Fruit fly (Drosophila melanogaster) whole organism, prepupa: ENCODE data around the gene CG5181.

ENCODE experiments used
- Blimp-1 ChIP-seq: fragments of 200-800 bp; sonication (Bioruptor generic); optimal IDR thresholded peaks from 3 replicates; lab custom pipeline; 2017; ENCODE audit warnings: missing biosample characterization, missing genetic modification characterization, mild to moderate bottlenecking, moderate library complexity, missing genetic modification reagents
- CG10631 ChIP-seq: fragments of 200-800 bp; sonication (Bioruptor generic); optimal IDR thresholded peaks from 2 replicates; lab custom pipeline; 2016; ENCODE audit warnings: missing biosample characterization, missing genetic modification characterization
- CG10669 ChIP-seq: fragments of 200-800 bp; sonication (Bioruptor generic); optimal IDR thresholded peaks from 3 replicates; lab custom pipeline; 2018; ENCODE audit warnings: missing biosample characterization, mild to moderate bottlenecking, missing genetic modification characterization, moderate library complexity
- CG11762 ChIP-seq: fragments of 200-800 bp; sonication (Bioruptor generic); optimal IDR thresholded peaks from 3 replicates; lab custom pipeline; 2016; ENCODE audit warnings: missing biosample characterization, missing genetic modification characterization; ENCODE audit not compliant: insufficient read depth
- CG11902 ChIP-seq: fragments of 200-800 bp; sonication (Bioruptor generic); optimal IDR thresholded peaks from 3 replicates; lab custom pipeline; 2016; ENCODE audit warnings: missing biosample characterization, missing genetic modification characterization
- CG15336 ChIP-seq: fragments of 200-800 bp; sonication (Bioruptor generic); IDR thresholded peaks from 2 replicates; pipeline ENCODE4 v1.3.6; 2022; ENCODE audit warnings: missing biosample characterization, missing genetic modification characterization
- CG1621 ChIP-seq: fragments of 200-800 bp; sonication (Bioruptor generic); optimal IDR thresholded peaks from 3 replicates; lab custom pipeline; 2018; ENCODE audit warnings: missing biosample characterization, mild to moderate bottlenecking, missing genetic modification characterization
- CG16779 ChIP-seq: fragments of 200-800 bp; sonication (Bioruptor generic); optimal IDR thresholded peaks from 3 replicates; lab custom pipeline; 2017; ENCODE audit warnings: missing biosample characterization, mild to moderate bottlenecking, missing genetic modification characterization
- CG3032 ChIP-seq: fragments of 200-800 bp; optimal IDR thresholded peaks from 2 replicates; lab custom pipeline; 2019; ENCODE audit warnings: missing biosample characterization, mild to moderate bottlenecking, missing genetic modification characterization, moderate library complexity
- CG31627 ChIP-seq: fragments of 200-800 bp; sonication (Bioruptor generic); optimal IDR thresholded peaks from 3 replicates; lab custom pipeline; 2016; ENCODE audit warnings: missing biosample characterization, missing genetic modification characterization
- CG32006 ChIP-seq: fragments of 200-800 bp; sonication (Bioruptor generic); optimal IDR thresholded peaks from 3 replicates; lab custom pipeline; 2017; ENCODE audit warnings: missing biosample characterization, mild to moderate bottlenecking, missing genetic modification characterization
- CG3919 ChIP-seq: fragments of 200-800 bp; sonication (Bioruptor generic); optimal IDR thresholded peaks from 3 replicates; lab custom pipeline; 2016; ENCODE audit warnings: missing biosample characterization, missing genetic modification characterization
- CG4318 ChIP-seq: fragments of 200-800 bp; sonication (Bioruptor generic); optimal IDR thresholded peaks from 3 replicates; lab custom pipeline; 2017; ENCODE audit warnings: missing biosample characterization, mild to moderate bottlenecking, missing genetic modification characterization
- CG6163 ChIP-seq: fragments of 200-800 bp; sonication (Bioruptor generic); IDR thresholded peaks from 3 replicates; pipeline ENCODE4 v1.3.6; 2022; ENCODE audit warnings: missing biosample characterization, missing genetic modification characterization
- CG6792 ChIP-seq: fragments of 200-800 bp; sonication (Bioruptor generic); optimal IDR thresholded peaks from 3 replicates; lab custom pipeline; 2016; ENCODE audit warnings: missing biosample characterization, missing genetic modification characterization
- CG6808 ChIP-seq: fragments of 200-800 bp; sonication (Bioruptor generic); optimal IDR thresholded peaks from 3 replicates; lab custom pipeline; 2017; ENCODE audit warnings: missing biosample characterization, missing genetic modification characterization, mild to moderate bottlenecking, moderate library complexity, missing genetic modification reagents
- CG6854 ChIP-seq: fragments of 200-800 bp; sonication (Bioruptor generic); optimal IDR thresholded peaks from 2 replicates; lab custom pipeline; 2017; ENCODE audit warnings: missing biosample characterization, mild to moderate bottlenecking, missing genetic modification characterization
- CG7368 ChIP-seq: fragments of 200-800 bp; sonication (Bioruptor generic); optimal IDR thresholded peaks from 3 replicates; lab custom pipeline; 2016; ENCODE audit warnings: missing biosample characterization, missing genetic modification characterization
- CG8119 ChIP-seq: fragments of 200-800 bp; sonication (Bioruptor generic); IDR thresholded peaks from 3 replicates; pipeline ENCODE4 v1.3.6; 2022; ENCODE audit warnings: missing biosample characterization, missing genetic modification characterization
- CG8319 ChIP-seq: fragments of 200-800 bp; sonication (Bioruptor generic); optimal IDR thresholded peaks from 3 replicates; lab custom pipeline; 2016; ENCODE audit warnings: missing biosample characterization, missing genetic modification characterization
- CG9139 ChIP-seq: fragments of 200-800 bp; sonication (Bioruptor generic); optimal IDR thresholded peaks from 3 replicates; lab custom pipeline; 2017; ENCODE audit warnings: missing biosample characterization, mild to moderate bottlenecking, missing genetic modification characterization
- Eip75B ChIP-seq: fragments of 200-800 bp; sonication (Bioruptor generic); optimal IDR thresholded peaks from 3 replicates; lab custom pipeline; 2016; ENCODE audit warnings: missing biosample characterization, missing genetic modification characterization
- Eip78C ChIP-seq: fragments of 200-800 bp; sonication (Bioruptor generic); peaks from one replicate; lab custom pipeline; 2016; ENCODE audit warnings: missing biosample characterization, missing genetic modification characterization
- Eip93F ChIP-seq: fragments of 200-800 bp; sonication (Bioruptor generic); optimal IDR thresholded peaks from 2 replicates; lab custom pipeline; 2016; ENCODE audit warnings: missing biosample characterization, mild to moderate bottlenecking, missing genetic modification characterization
- Ets96B ChIP-seq: fragments of 200-800 bp; optimal IDR thresholded peaks from 2 replicates; lab custom pipeline; 2019; ENCODE audit warnings: missing biosample characterization, mild to moderate bottlenecking, missing genetic modification characterization, moderate library complexity
- Hr38 ChIP-seq: sonication (Bioruptor generic); optimal IDR thresholded peaks from 2 replicates; lab custom pipeline; 2016; ENCODE audit warnings: missing biosample characterization, missing genetic modification characterization
- Hr39 ChIP-seq: fragments of 200-800 bp; sonication (Bioruptor generic); optimal IDR thresholded peaks from 2 replicates; lab custom pipeline; 2016; ENCODE audit warnings: missing biosample characterization, missing genetic modification characterization
- Hr4 ChIP-seq: fragments of 200-800 bp; sonication (Bioruptor generic); optimal IDR thresholded peaks from 3 replicates; lab custom pipeline; 2016; ENCODE audit warnings: missing biosample characterization, missing genetic modification characterization
- Lpt ChIP-seq: fragments of 200-800 bp; sonication (Bioruptor generic); optimal IDR thresholded peaks from 3 replicates; lab custom pipeline; 2016; ENCODE audit warnings: missing biosample characterization, missing genetic modification characterization
- Met ChIP-seq: fragments of 200-800 bp; sonication (Bioruptor generic); optimal IDR thresholded peaks from 3 replicates; lab custom pipeline; 2016; ENCODE audit warnings: missing biosample characterization, missing genetic modification characterization
- OdsH ChIP-seq: fragments of 200-800 bp; sonication (Bioruptor generic); optimal IDR thresholded peaks from 3 replicates; lab custom pipeline; 2016; ENCODE audit warnings: missing biosample characterization, missing genetic modification characterization
- Smox ChIP-seq: fragments of 200-800 bp; sonication (Bioruptor generic); optimal IDR thresholded peaks from 3 replicates; lab custom pipeline; 2016; ENCODE audit warnings: missing biosample characterization, missing genetic modification characterization
- Sox102F ChIP-seq: fragments of 200-800 bp; sonication (Bioruptor generic); optimal IDR thresholded peaks from 2 replicates; lab custom pipeline; 2016; ENCODE audit warnings: missing biosample characterization, mild to moderate bottlenecking, missing genetic modification characterization
- Sox14 ChIP-seq: fragments of 200-800 bp; sonication (Bioruptor generic); optimal IDR thresholded peaks from 3 replicates; lab custom pipeline; 2016; ENCODE audit warnings: missing biosample characterization, missing genetic modification characterization
- Sox15 ChIP-seq: fragments of 200-800 bp; sonication (Bioruptor generic); optimal IDR thresholded peaks from 3 replicates; lab custom pipeline; 2016; ENCODE audit warnings: missing biosample characterization, missing genetic modification characterization
- achi ChIP-seq: fragments of 200-800 bp; sonication (Bioruptor generic); optimal IDR thresholded peaks from 3 replicates; lab custom pipeline; 2016; ENCODE audit warnings: missing biosample characterization, missing genetic modification characterization
- acj6 ChIP-seq: fragments of 200-800 bp; sonication (Bioruptor generic); optimal IDR thresholded peaks from 3 replicates; lab custom pipeline; 2016; ENCODE audit warnings: missing biosample characterization, missing genetic modification characterization
- cyc ChIP-seq: fragments of 200-800 bp; sonication (Bioruptor generic); optimal IDR thresholded peaks from 3 replicates; lab custom pipeline; 2016; ENCODE audit warnings: missing biosample characterization, missing genetic modification characterization
- dsx ChIP-seq: fragments of 200-800 bp; optimal IDR thresholded peaks from 3 replicates; lab custom pipeline; 2019; ENCODE audit warnings: missing biosample characterization, mild to moderate bottlenecking, missing genetic modification characterization, moderate library complexity; ENCODE audit not compliant: poor library complexity, severe bottlenecking
- eg ChIP-seq: fragments of 200-800 bp; sonication (Bioruptor generic); IDR thresholded peaks from 3 replicates; pipeline ENCODE4 v1.3.6; 2022; ENCODE audit warnings: missing biosample characterization, missing genetic modification characterization
- esn ChIP-seq: fragments of 200-800 bp; sonication (Bioruptor generic); optimal IDR thresholded peaks from 2 replicates; lab custom pipeline; 2016; ENCODE audit warnings: missing biosample characterization, mild to moderate bottlenecking, missing genetic modification characterization, moderate library complexity
- fd59A ChIP-seq: fragments of 200-800 bp; sonication (Bioruptor generic); optimal IDR thresholded peaks from 2 replicates; lab custom pipeline; 2017; ENCODE audit warnings: missing biosample characterization, mild to moderate bottlenecking, missing genetic modification characterization, missing genetic modification reagents
- fkh ChIP-seq: fragments of 200-800 bp; sonication (Bioruptor generic); optimal IDR thresholded peaks from 3 replicates; lab custom pipeline; 2017; ENCODE audit warnings: missing biosample characterization, mild to moderate bottlenecking, missing genetic modification characterization, moderate library complexity
- lz ChIP-seq: fragments of 200-800 bp; sonication (Bioruptor generic); optimal IDR thresholded peaks from 3 replicates; lab custom pipeline; 2016; ENCODE audit warnings: missing biosample characterization, missing genetic modification characterization
- net ChIP-seq: fragments of 200-800 bp; sonication (Bioruptor generic); optimal IDR thresholded peaks from 3 replicates; lab custom pipeline; 2016; ENCODE audit warnings: missing biosample characterization, missing genetic modification characterization
- pdm3 ChIP-seq: fragments of 200-800 bp; sonication (Bioruptor generic); optimal IDR thresholded peaks from 3 replicates; lab custom pipeline; 2016; ENCODE audit warnings: missing biosample characterization, missing genetic modification characterization
- spab ChIP-seq: fragments of 200-800 bp; sonication (Bioruptor generic); optimal IDR thresholded peaks from 2 replicates; lab custom pipeline; 2017; ENCODE audit warnings: missing biosample characterization, mild to moderate bottlenecking, missing genetic modification characterization, missing genetic modification reagents
- ss ChIP-seq, 2 experiments: fragments of 200-800 bp; sonication (Bioruptor generic); optimal IDR thresholded peaks; 2 replicates in 1 of 2; 3 replicates in 1 of 2; lab custom pipeline; 2017 to 2018; ENCODE audit warnings: mild to moderate bottlenecking in 2 of 2, missing biosample characterization in 2 of 2, missing genetic modification characterization in 2 of 2, moderate library complexity in 1 of 2
- svp ChIP-seq: fragments of 200-800 bp; sonication (Bioruptor generic); peaks from one replicate; lab custom pipeline; 2016; ENCODE audit warnings: missing biosample characterization, missing genetic modification characterization
- topi ChIP-seq: fragments of 200-800 bp; sonication (Bioruptor generic); optimal IDR thresholded peaks from 3 replicates; lab custom pipeline; 2016; ENCODE audit warnings: missing biosample characterization, missing genetic modification characterization
- vri ChIP-seq: fragments of 200-800 bp; sonication (Bioruptor generic); optimal IDR thresholded peaks from 3 replicates; lab custom pipeline; 2016; ENCODE audit warnings: missing biosample characterization, mild to moderate bottlenecking, missing genetic modification characterization

The CG5181 gene

DNA sequence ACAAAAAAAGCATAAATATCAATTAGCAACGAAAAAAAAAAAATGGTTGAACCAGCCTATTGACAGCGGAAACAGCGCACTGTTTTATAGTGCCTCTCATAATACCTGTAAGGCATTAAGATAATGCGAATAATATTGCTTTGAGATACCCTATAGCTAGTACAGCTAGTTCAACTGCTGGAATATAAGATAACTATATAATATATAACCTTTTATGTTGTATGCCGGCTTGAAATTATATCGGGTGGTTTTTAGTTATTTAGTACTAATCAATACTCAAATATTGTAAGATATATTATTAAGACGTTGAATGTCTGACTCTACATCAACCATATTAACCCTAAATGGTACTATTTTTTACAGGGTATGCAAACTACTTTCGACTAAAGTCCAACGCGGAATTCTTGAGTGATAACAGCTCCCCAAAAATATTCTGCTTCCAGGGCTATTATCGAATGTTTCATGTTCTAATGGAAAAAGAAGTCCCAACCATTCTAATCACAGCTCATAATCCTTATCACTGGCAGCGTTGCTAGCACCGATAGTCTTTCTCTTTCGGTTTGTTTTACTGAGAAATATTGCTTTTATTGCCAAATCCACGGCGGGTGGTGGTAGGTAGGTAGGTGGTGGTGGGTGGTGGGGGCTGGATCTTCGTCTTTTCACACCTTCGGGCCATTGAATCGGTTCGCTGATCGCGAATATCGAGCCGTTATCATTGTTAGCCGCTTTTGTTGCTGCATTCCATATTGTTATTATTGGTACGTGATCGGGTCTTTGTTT is 24.5 kb upstream of the CG5181 start:
- TF ChIP-seq CG7368 (no peak), Sox14 (GFP tag; lab: Kevin White, UChicago) (no peak), Smox (GFP tag; lab: Kevin White, UChicago) (no peak), Eip75B (GFP tag; lab: Kevin White, UChicago) (peak; percentile 11), lz (peak; percentile 3), achi (peak; percentile 15), CG4318 (GFP tag; lab: Kevin White, UChicago) (no peak), cyc (GFP tag; lab: Kevin White, UChicago) (no peak), pdm3 (GFP tag; lab: Kevin White, UChicago) (no peak), fkh (GFP tag; lab: Kevin White, UChicago) (peak; percentile 11), CG15336 (GFP tag; lab: Robert Waterston, UW) (peak; percentile 61), Sox102F (no peak), CG6854 (GFP tag; lab: Kevin White, UChicago) (no peak), CG11762 (GFP tag; lab: Kevin White, UChicago) (no peak), CG3919 (GFP tag; lab: Kevin White, UChicago) (no peak), CG6792 (GFP tag; lab: Kevin White, UChicago) (no peak), Hr38 (no peak), svp (GFP tag; lab: Kevin White, UChicago) (no peak), Lpt (GFP tag; lab: Kevin White, UChicago) (no peak), Hr4 (GFP tag; lab: Kevin White, UChicago) (peak; percentile 41), topi (GFP tag; lab: Kevin White, UChicago) (no peak), Hr39 (no peak), esn (GFP tag; lab: Kevin White, UChicago) (peak; percentile 21), OdsH (GFP tag; lab: Kevin White, UChicago) (peak; percentile 23), eg (GFP tag; lab: Robert Waterston, UW) (peak; percentile 49; the same call in 1 of the 3 replicates), CG11902 (no peak), CG1621 (tag; lab: Kevin White, UChicago) (no peak), CG8319 (GFP tag; lab: Kevin White, UChicago) (no peak), spab (GFP tag; lab: Kevin White, UChicago) (no peak), CG3032 (tag; lab: Kevin White, UChicago) (no peak), CG16779 (tag; lab: Kevin White, UChicago) (no peak), CG8119 (GFP tag; lab: Robert Waterston, UW) (peak; percentile 64), fd59A (GFP tag; lab: Kevin White, UChicago) (no peak), CG10631 (GFP tag; lab: Kevin White, UChicago) (peak; percentile 18), dsx (GFP tag; lab: Kevin White, UChicago) (no peak), CG10669 (GFP tag; lab: Kevin White, UChicago) (no peak), CG6808 (GFP tag; lab: Kevin White, UChicago) (no peak), CG6163 (no peak), Eip78C (GFP tag; lab: Kevin White, UChicago) (peak; percentile 60), net (GFP tag; lab: Kevin White, UChicago) (no peak), Sox15 (no peak), ss (GFP tag; optimal IDR thresholded peaks at IDR 0.05; lab: Kevin White, UChicago) (no peak), CG9139 (no peak), acj6 (GFP tag; lab: Kevin White, UChicago) (no peak), CG32006 (GFP tag; lab: Kevin White, UChicago) (peak; percentile 56), Blimp-1 (GFP tag; lab: Kevin White, UChicago) (no peak), Met (GFP tag; lab: Kevin White, UChicago) (no peak), vri (GFP tag; lab: Kevin White, UChicago) (peak; percentile 74), Eip93F (GFP tag; lab: Kevin White, UChicago) (no peak), CG31627 (no peak), Ets96B (tag; lab: Kevin White, UChicago) (peak; percentile 48)
